Fruit fly (Drosophila melanogaster) whole organism, embryonic: ENCODE data around the gene MAPk-Ak2.

Source experiments
- Aef1 ChIP-seq: fragments of 200-800 bp; sonication (Bioruptor generic); IDR thresholded peaks from 3 replicates; pipeline ENCODE4 v1.3.6; 2022; ENCODE audit warnings: missing biosample characterization, missing genetic modification characterization
- Atf3 ChIP-seq: fragments of 200-800 bp; sonication (Bioruptor generic); optimal IDR thresholded peaks from 3 replicates; lab custom pipeline; 2016; ENCODE audit warnings: missing biosample characterization, missing genetic modification characterization
- Atf6 ChIP-seq: fragments of 200-800 bp; sonication (Bioruptor generic); IDR thresholded peaks from 2 replicates; pipeline ENCODE4 v1.3.6; 2022; ENCODE audit warnings: missing biosample characterization, missing genetic modification characterization
- CG10209 ChIP-seq: fragments of 200-800 bp; sonication (Bioruptor generic); optimal IDR thresholded peaks from 3 replicates; lab custom pipeline; 2017; ENCODE audit warnings: missing biosample characterization, mild to moderate bottlenecking, missing genetic modification characterization, missing genetic modification reagents
- CG11085 ChIP-seq: fragments of 200-800 bp; sonication (Bioruptor generic); IDR thresholded peaks from 2 replicates; pipeline ENCODE4 v1.3.6; 2022; ENCODE audit warnings: missing biosample characterization, missing genetic modification characterization
- CG11695 ChIP-seq: fragments of 200-800 bp; sonication (Bioruptor generic); IDR thresholded peaks from 3 replicates; pipeline ENCODE4 v1.3.6; 2022; ENCODE audit warnings: missing biosample characterization, missing genetic modification characterization
- CG16779 ChIP-seq: fragments of 200-800 bp; sonication (Bioruptor generic); IDR thresholded peaks from 2 replicates; pipeline ENCODE4 v1.3.6; 2022; ENCODE audit warnings: missing biosample characterization, missing genetic modification characterization
- CG16815 ChIP-seq: fragments of 200-800 bp; sonication (Bioruptor generic); optimal IDR thresholded peaks from 3 replicates; lab custom pipeline; 2017; ENCODE audit warnings: missing biosample characterization, mild to moderate bottlenecking, missing genetic modification characterization
- CG18599 ChIP-seq: fragments of 200-800 bp; sonication (Bioruptor generic); optimal IDR thresholded peaks from 3 replicates; lab custom pipeline; 2017; ENCODE audit warnings: missing biosample characterization, missing genetic modification characterization, mild to moderate bottlenecking, moderate library complexity, missing genetic modification reagents
- CG34224 ChIP-seq: fragments of 200-800 bp; sonication (Bioruptor generic); IDR thresholded peaks from 3 replicates; pipeline ENCODE4 v1.3.6; 2022; ENCODE audit warnings: missing biosample characterization, missing genetic modification characterization; ENCODE audit not compliant: partially characterized antibody
- CG3847 ChIP-seq: fragments of 200-800 bp; sonication (Bioruptor generic); IDR thresholded peaks from 2 replicates; pipeline ENCODE4 v1.3.6; 2022; ENCODE audit warnings: missing biosample characterization, missing genetic modification characterization
- CG4404 ChIP-seq: fragments of 200-800 bp; sonication (Bioruptor generic); IDR thresholded peaks from 2 replicates; pipeline ENCODE4 v1.3.6; 2022; ENCODE audit warnings: missing biosample characterization, missing genetic modification characterization
- CG6175 ChIP-seq: fragments of 200-800 bp; sonication (Bioruptor generic); IDR thresholded peaks from 3 replicates; pipeline ENCODE4 v1.3.6; 2022; ENCODE audit warnings: missing biosample characterization, missing genetic modification characterization
- CG6272 ChIP-seq: fragments of 200-800 bp; sonication (Bioruptor generic); IDR thresholded peaks from 2 replicates; pipeline ENCODE4 v1.3.6; 2022; ENCODE audit warnings: missing biosample characterization, missing genetic modification characterization
- CG6765 ChIP-seq: fragments of 200-800 bp; sonication (Bioruptor generic); optimal IDR thresholded peaks from 3 replicates; lab custom pipeline; 2017; ENCODE audit warnings: missing biosample characterization, mild to moderate bottlenecking, missing genetic modification characterization
- CG7839 ChIP-seq: fragments of 200-800 bp; sonication (Bioruptor generic); optimal IDR thresholded peaks from 3 replicates; lab custom pipeline; 2018; ENCODE audit warnings: missing biosample characterization, mild to moderate bottlenecking, missing genetic modification characterization, moderate library complexity
- CG8478 ChIP-seq: fragments of >200 bp; optimal IDR thresholded peaks from 2 replicates; lab custom pipeline; 2018
- CG9817 ChIP-seq: fragments of 200-800 bp; sonication (Bioruptor generic); optimal IDR thresholded peaks from 2 replicates; lab custom pipeline; 2018; ENCODE audit warnings: missing biosample characterization, mild to moderate bottlenecking, missing genetic modification characterization, moderate library complexity
- D19A ChIP-seq: fragments of 200-800 bp; optimal IDR thresholded peaks from 3 replicates; lab custom pipeline; 2019; ENCODE audit warnings: missing biosample characterization, mild to moderate bottlenecking, missing genetic modification characterization, moderate library complexity
- Dbx ChIP-seq: fragments of 200-800 bp; sonication (Bioruptor generic); IDR thresholded peaks from 3 replicates; pipeline ENCODE4 v1.3.6; 2022; ENCODE audit warnings: missing biosample characterization, missing genetic modification characterization
- ERR ChIP-seq: fragments of 200-800 bp; sonication (Bioruptor generic); optimal IDR thresholded peaks from 2 replicates; lab custom pipeline; 2016; ENCODE audit warnings: missing biosample characterization, missing genetic modification characterization
- MBD-R2 ChIP-seq: fragments of 200-800 bp; sonication (Bioruptor generic); IDR thresholded peaks from 2 replicates; pipeline ENCODE4 v1.3.6; 2022; ENCODE audit warnings: missing biosample characterization, missing genetic modification characterization
- NC2α ChIP-seq: fragments of 200-800 bp; sonication (Bioruptor generic); optimal IDR thresholded peaks from 2 replicates; lab custom pipeline; 2016; ENCODE audit warnings: missing biosample characterization, missing genetic modification characterization
- Nf-YA ChIP-seq: fragments of 200-800 bp; sonication (Bioruptor generic); IDR thresholded peaks from 2 replicates; pipeline ENCODE4 v1.3.6; 2022; ENCODE audit warnings: missing biosample characterization, missing genetic modification characterization
- Nf-YC ChIP-seq: fragments of 200-800 bp; optimal IDR thresholded peaks from 3 replicates; lab custom pipeline; 2019; ENCODE audit warnings: missing biosample characterization, mild to moderate bottlenecking, missing genetic modification characterization, moderate library complexity
- Oli ChIP-seq: fragments of 200-800 bp; sonication (Bioruptor generic); optimal IDR thresholded peaks from 2 replicates; lab custom pipeline; 2018; ENCODE audit warnings: missing biosample characterization, mild to moderate bottlenecking, missing genetic modification characterization, moderate library complexity
- Ravus ChIP-seq: fragments of 200-800 bp; sonication (Bioruptor generic); IDR thresholded peaks from 2 replicates; pipeline ENCODE4 v1.3.6; 2022; ENCODE audit warnings: missing biosample characterization, missing genetic modification characterization
- Rfx ChIP-seq: fragments of 200-800 bp; sonication (Bioruptor generic); IDR thresholded peaks from 2 replicates; pipeline ENCODE4 v1.3.6; 2022; ENCODE audit warnings: missing biosample characterization, missing genetic modification characterization
- Taf1 ChIP-seq: fragments of 200-800 bp; sonication (Bioruptor generic); IDR thresholded peaks from 2 replicates; pipeline ENCODE4 v1.3.6; 2022; ENCODE audit warnings: missing biosample characterization, missing genetic modification characterization
- Usf ChIP-seq: fragments of 200-800 bp; sonication (Bioruptor generic); optimal IDR thresholded peaks from 2 replicates; lab custom pipeline; 2017; ENCODE audit warnings: missing genotype, missing biosample characterization, missing genetic modification characterization
- ap ChIP-seq: fragments of 200-800 bp; sonication (Bioruptor generic); IDR thresholded peaks from 2 replicates; pipeline ENCODE4 v1.3.6; 2022; ENCODE audit warnings: missing biosample characterization, missing genetic modification characterization
- ase ChIP-seq: fragments of 200-800 bp; sonication (Bioruptor generic); IDR thresholded peaks from 3 replicates; pipeline ENCODE4 v1.3.6; 2022; ENCODE audit warnings: missing biosample characterization, missing genetic modification characterization
- cwo ChIP-seq: fragments of 200-800 bp; sonication (Bioruptor generic); optimal IDR thresholded peaks from 3 replicates; lab custom pipeline; 2017; ENCODE audit warnings: missing biosample characterization, missing genetic modification characterization, mild to moderate bottlenecking, moderate library complexity, missing genetic modification reagents
- dmrt99B ChIP-seq: fragments of 200-800 bp; sonication (Bioruptor generic); optimal IDR thresholded peaks from 2 replicates; lab custom pipeline; 2018; ENCODE audit warnings: missing biosample characterization, mild to moderate bottlenecking, missing genetic modification characterization, moderate library complexity
- dysf ChIP-seq: fragments of 200-800 bp; sonication (Bioruptor generic); IDR thresholded peaks from 3 replicates; pipeline ENCODE4 v1.3.6; 2022; ENCODE audit warnings: missing biosample characterization, missing genetic modification characterization
- fd102C ChIP-seq: fragments of 200-800 bp; sonication (Bioruptor generic); optimal IDR thresholded peaks from 2 replicates; lab custom pipeline; 2018; ENCODE audit warnings: missing biosample characterization, mild to moderate bottlenecking, missing genetic modification characterization, moderate library complexity
- gem ChIP-seq: fragments of 200-800 bp; sonication (Bioruptor generic); optimal IDR thresholded peaks from 2 replicates; lab custom pipeline; 2019; ENCODE audit warnings: missing biosample characterization, mild to moderate bottlenecking, missing genetic modification characterization, moderate library complexity
- hth ChIP-seq: fragments of >200 bp; optimal IDR thresholded peaks from 2 replicates; lab custom pipeline; 2017; ENCODE audit warnings: inconsistent platforms
- ken ChIP-seq: fragments of 200-800 bp; sonication (Bioruptor generic); IDR thresholded peaks from 3 replicates; pipeline ENCODE4 v1.3.6; 2022; ENCODE audit warnings: missing biosample characterization, missing genetic modification characterization
- klu ChIP-seq: fragments of 200-800 bp; sonication (Bioruptor generic); IDR thresholded peaks from 2 replicates; pipeline ENCODE4 v1.3.6; 2022; ENCODE audit warnings: missing biosample characterization, missing genetic modification characterization
- mirr ChIP-seq: fragments of 200-800 bp; sonication (Bioruptor generic); optimal IDR thresholded peaks from 3 replicates; lab custom pipeline; 2018; ENCODE audit warnings: missing biosample characterization, mild to moderate bottlenecking, missing genetic modification characterization
- otp ChIP-seq: fragments of 200-800 bp; sonication (Bioruptor generic); IDR thresholded peaks from 3 replicates; pipeline ENCODE4, ENCODE4 v1.3.6; 2022; ENCODE audit warnings: missing biosample characterization, missing genetic modification characterization
- p53 ChIP-seq: fragments of 200-800 bp; sonication (Bioruptor generic); optimal IDR thresholded peaks from 2 replicates; lab custom pipeline; 2016; ENCODE audit warnings: missing biosample characterization, missing genetic modification characterization
- pfk ChIP-seq: fragments of 200-800 bp; sonication (Bioruptor generic); optimal IDR thresholded peaks from 2 replicates; lab custom pipeline; 2018; ENCODE audit warnings: missing biosample characterization, mild to moderate bottlenecking, missing genetic modification characterization, moderate library complexity
- psq ChIP-seq: fragments of 200-800 bp; sonication (Bioruptor generic); optimal IDR thresholded peaks from 2 replicates; lab custom pipeline; 2017; ENCODE audit warnings: missing biosample characterization, missing genetic modification characterization
- sob ChIP-seq: fragments of 200-800 bp; sonication (Bioruptor generic); IDR thresholded peaks from 2 replicates; pipeline ENCODE4 v1.3.6; 2022; ENCODE audit warnings: missing biosample characterization, missing genetic modification characterization
- tna ChIP-seq: fragments of 200-800 bp; sonication (Bioruptor generic); IDR thresholded peaks from 2 replicates; pipeline ENCODE4 v1.3.6; 2022; ENCODE audit warnings: missing biosample characterization, missing genetic modification characterization; ENCODE audit not compliant: partially characterized antibody
- unpg ChIP-seq: fragments of 200-800 bp; sonication (Bioruptor generic); optimal IDR thresholded peaks from 3 replicates; lab custom pipeline; 2018; ENCODE audit warnings: missing biosample characterization, mild to moderate bottlenecking, missing genetic modification characterization, moderate library complexity
- vfl ChIP-seq: fragments of 200-800 bp; sonication (Bioruptor generic); optimal IDR thresholded peaks from 2 replicates; lab custom pipeline; 2016; ENCODE audit warnings: missing biosample characterization, missing genetic modification characterization
- zen ChIP-seq: fragments of 200-800 bp; sonication (Bioruptor generic); optimal IDR thresholded peaks from 3 replicates; lab custom pipeline; 2018; ENCODE audit warnings: missing biosample characterization, mild to moderate bottlenecking, missing genetic modification characterization, moderate library complexity
- zfh2 ChIP-seq: fragments of 200-800 bp; sonication (Bioruptor generic); optimal IDR thresholded peaks from 2 replicates; lab custom pipeline; 2016; ENCODE audit warnings: missing biosample characterization, missing genetic modification characterization

MAPk-Ak2 gene

DNA sequence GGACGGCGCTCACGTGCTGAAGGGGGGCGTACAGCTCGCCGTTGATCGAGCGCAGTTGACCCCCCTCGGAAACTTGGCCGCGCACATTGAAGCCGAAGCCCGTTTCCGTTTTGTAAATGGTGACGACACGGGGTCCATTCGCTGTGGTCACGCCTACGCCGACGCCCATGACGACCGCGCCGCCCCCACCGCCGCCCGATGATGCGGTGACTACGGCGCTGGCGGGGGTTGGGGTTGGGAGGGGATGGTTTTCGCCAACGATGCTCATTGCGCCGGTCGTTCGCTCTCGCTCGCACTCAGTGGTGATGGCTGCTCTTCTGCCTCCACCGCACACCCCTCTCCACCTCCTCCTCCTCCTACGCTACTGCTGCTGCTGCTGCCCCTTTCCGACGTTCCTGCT lies 26.8 kb downstream of the MAPk-Ak2 start (continued):
- TF ChIP-seq ap (GFP tag; lab: Robert Waterston, UW) = no peak
- no peak for TF ChIP-seq p53 (GFP tag; lab: Kevin White, UChicago)
- no peak for TF ChIP-seq zfh2 (GFP tag; lab: Kevin White, UChicago)
- TF ChIP-seq CG4404 (GFP tag; lab: Robert Waterston, UW) = 0 out of 2 replicates have a peak, but pooled peaks have one; percentile 11
- TF ChIP-seq CG11695 (GFP tag; lab: Robert Waterston, UW) = 0 out of 3 replicates have a peak, but pooled peaks have one; percentile 36
- TF ChIP-seq ase (GFP tag; lab: Robert Waterston, UW) = peak; percentile 27; the same call in 1 of the 3 replicates
- TF ChIP-seq CG6765 = peak; percentile 8
- TF ChIP-seq Nf-YC (tag; lab: Kevin White, UChicago) = peak; percentile 23
- peak; percentile 29 for TF ChIP-seq CG7839 (tag; lab: Kevin White, UChicago)
- TF ChIP-seq hth = no peak
- peak; percentile 6 for TF ChIP-seq Oli (tag; lab: Kevin White, UChicago)
- peak; percentile 22; the same call in 1 of the 2 replicates for TF ChIP-seq CG3847 (GFP tag; lab: Robert Waterston, UW)
- no peak for TF ChIP-seq CG9817 (tag; lab: Kevin White, UChicago)
- no peak for TF ChIP-seq tna (GFP tag; lab: Robert Waterston, UW)
- TF ChIP-seq Atf6 (GFP tag; lab: Robert Waterston, UW) = 0 out of 2 replicates have a peak, but pooled peaks have one; percentile 30
- no peak for TF ChIP-seq Ravus (GFP tag; lab: Robert Waterston, UW)
- TF ChIP-seq dysf (GFP tag; lab: Robert Waterston, UW) = peak; percentile 49; the same call in 1 of the 3 replicates
- 0 out of 3 replicates have a peak, but pooled peaks have one; percentile 16 for TF ChIP-seq otp (GFP tag; lab: Robert Waterston, UW)
- TF ChIP-seq CG34224 (GFP tag; lab: Robert Waterston, UW) = no peak
- TF ChIP-seq Nf-YA (GFP tag; lab: Robert Waterston, UW) = no peak
- TF ChIP-seq gem (tag; lab: Kevin White, UChicago) = peak; percentile 8
- TF ChIP-seq mirr (GFP tag; lab: Kevin White, UChicago) = no peak
- TF ChIP-seq Taf1 = 0 out of 2 replicates have a peak, but pooled peaks have one; percentile 15
- TF ChIP-seq Aef1 = peak; percentile 36; the same call in 1 of the 3 replicates
- TF ChIP-seq Rfx (GFP tag; lab: Robert Waterston, UW) = peak; percentile 57
- TF ChIP-seq CG18599 (GFP tag; lab: Kevin White, UChicago) = peak; percentile 57
- TF ChIP-seq CG8478 = no peak
- no peak for TF ChIP-seq fd102C (GFP tag; lab: Kevin White, UChicago)
- 0 out of 2 replicates have a peak, but pooled peaks have one; percentile 12 for TF ChIP-seq sob
- no peak for TF ChIP-seq NC2α (GFP tag; lab: Kevin White, UChicago)
- TF ChIP-seq psq (GFP tag; lab: Kevin White, UChicago) = no peak
- TF ChIP-seq Dbx = peak; percentile 69
- TF ChIP-seq cwo (GFP tag; lab: Kevin White, UChicago) = peak; percentile 62
- TF ChIP-seq ERR (GFP tag; lab: Kevin White, UChicago) = no peak
- peak; percentile 13 for TF ChIP-seq CG16815 (GFP tag; lab: Kevin White, UChicago)
- TF ChIP-seq Atf3 (GFP tag; lab: Kevin White, UChicago) = no peak
- TF ChIP-seq CG6272 (GFP tag; lab: Robert Waterston, UW) = peak; percentile 38; the same call in 1 of the 2 replicates
- TF ChIP-seq ken (GFP tag; lab: Robert Waterston, UW) = 0 out of 3 replicates have a peak, but pooled peaks have one; percentile 32
- TF ChIP-seq CG16779 (GFP tag; lab: Robert Waterston, UW) = 0 out of 2 replicates have a peak, but pooled peaks have one; percentile 52
- TF ChIP-seq D19A = no peak
- peak; percentile 6 for TF ChIP-seq dmrt99B
- no peak for TF ChIP-seq vfl (GFP tag; lab: Kevin White, UChicago)
- TF ChIP-seq klu (GFP tag; lab: Robert Waterston, UW) = 0 out of 2 replicates have a peak, but pooled peaks have one; percentile 42
- no peak for TF ChIP-seq zen (tag; lab: Kevin White, UChicago)
- TF ChIP-seq CG6175 (GFP tag; lab: Robert Waterston, UW) = peak; percentile 41; the same call in 1 of the 3 replicates
- TF ChIP-seq Usf = no peak
- TF ChIP-seq unpg (GFP tag; lab: Kevin White, UChicago) = peak; percentile 7
- 0 out of 2 replicates have a peak, but pooled peaks have one; percentile 35 for TF ChIP-seq MBD-R2 (GFP tag; lab: Robert Waterston, UW)
- peak; percentile 33 for TF ChIP-seq pfk
- 0 out of 2 replicates have a peak, but pooled peaks have one; percentile 42 for TF ChIP-seq CG11085
- peak; percentile 21 for TF ChIP-seq CG10209 (GFP tag; lab: Kevin White, UChicago)
